Fruit fly (Drosophila melanogaster) ovary, adult (tissue): Measurements from ENCODE around the gene Myo95E.

Experiments used
- CG17801 ChIP-seq: fragments of 200-800 bp; optimal IDR thresholded peaks from 2 replicates; lab custom pipeline; 2019; ENCODE audit warnings: missing biosample characterization, mild to moderate bottlenecking, missing genetic modification characterization, moderate library complexity; ENCODE audit not compliant: partially characterized antibody

Gene Myo95E

dm6 chr3R:24130080-24130479, 31.2 kb downstream of the Myo95E start, which contains the start of the genes GatB and Tsc1:
TSS of gene GatB (minus strand) at chr3R:24130255.
TSS of gene Tsc1 (plus strand) at chr3R:24130307.
- TF ChIP-seq CG17801 (GFP tag; lab: Kevin White, UChicago), result peak; percentile 41

dm6 chr3R:24122369-24122768, 38.9 kb downstream of the Myo95E start:
- TF ChIP-seq CG17801 (GFP tag; lab: Kevin White, UChicago), result no peak

dm6 chr3R:24121669-24122068, 39.6 kb downstream of the Myo95E start:
- TF ChIP-seq CG17801 (GFP tag; lab: Kevin White, UChicago), result no peak

dm6 chr3R:24116972-24117371, 44.3 kb downstream of the Myo95E start:
- TF ChIP-seq CG17801 (GFP tag; lab: Kevin White, UChicago), result no peak

dm6 chr3R:24116180-24116579, 45.1 kb downstream of the Myo95E start, which contains the start of gene CG13607:
TSS of gene CG13607 (minus strand) at chr3R:24116322.
- no peak for TF ChIP-seq CG17801 (GFP tag; lab: Kevin White, UChicago)

dm6 chr3R:24113070-24113385, 48.3 kb downstream of the Myo95E start, which contains the start of gene Root:
TSS of gene Root (plus strand) at chr3R:24113286.
- no peak for TF ChIP-seq CG17801 (GFP tag; lab: Kevin White, UChicago)

dm6 chr3R:24112320-24113069, 48.8 kb downstream of the Myo95E start, which contains the start of gene CG13605:
TSS of gene CG13605 (minus strand) at chr3R:24112389.
- peak; percentile 74 for TF ChIP-seq CG17801 (GFP tag; lab: Kevin White, UChicago)

- TF ChIP-seq CG17801 (GFP tag; lab: Kevin White, UChicago), result peak; percentile 100
Measured at dm6 chr3R:24108902-24109389, 52.4 kb downstream of the Myo95E start, which contains the start of the genes eIF4EHP and CG18428. TSS of gene eIF4EHP (minus strand) at chr3R:24108960. TSS of gene CG18428 (plus strand) at chr3R:24109336.

dm6 chr3R:24106879-24107441, 54.3 kb downstream of the Myo95E start, which contains the start of gene CG10694:
TSS of gene CG10694 (plus strand) at chr3R:24107391.
- no peak for TF ChIP-seq CG17801 (GFP tag; lab: Kevin White, UChicago)

dm6 chr3R:24106059-24106631, 55.2 kb downstream of the Myo95E start:
- TF ChIP-seq CG17801 (GFP tag; lab: Kevin White, UChicago), result peak; percentile 61

dm6 chr3R:24105312-24105902, 55.9 kb downstream of the Myo95E start, which contains the start of gene Syx1A:
TSS of gene Syx1A (minus strand) at chr3R:24105763.
- peak; percentile 8 for TF ChIP-seq CG17801 (GFP tag; lab: Kevin White, UChicago)
